Fruit fly (Drosophila melanogaster): ENCODE data around the gene Rnf11.

Gene Rnf11

dm6 chr4:307931-308330 lies 6.8 kb upstream of the Rnf11 start, which contains the start of gene Rad23 (continued):
- TF ChIP-seq Sox102F (GFP tag; optimal IDR thresholded peaks at IDR 0.05) (no peak), Poxn (GFP tag; IDR thresholded peaks at IDR 0.05) (no peak), CG4424 (GFP tag; optimal IDR thresholded peaks at IDR 0.05) (peak; percentile 8), CG3065 (GFP tag; optimal IDR thresholded peaks at IDR 0.05) (no peak), E2f2 (GFP tag; IDR thresholded peaks at IDR 0.05) (no peak), CG11723 (GFP tag; optimal IDR thresholded peaks at IDR 0.05) (peak; percentile 92), ash1 (GFP tag; optimal IDR thresholded peaks at IDR 0.05) (no peak), slbo (GFP tag; IDR thresholded peaks at IDR 0.05) (no peak), bcd (GFP tag; optimal IDR thresholded peaks at IDR 0.05) (no peak), zen (tag; optimal IDR thresholded peaks at IDR 0.05) (peak; percentile 59), CkIIα-i1 (GFP tag; IDR thresholded peaks at IDR 0.05) (no peak), Bteb2 (GFP tag; optimal IDR thresholded peaks at IDR 0.05) (no peak), HmgD (GFP tag; optimal IDR thresholded peaks at IDR 0.05) (no peak), Dip2 (GFP tag; IDR thresholded peaks at IDR 0.05) (no peak), CG4617 (GFP tag; optimal IDR thresholded peaks at IDR 0.05; ENCODE audit: borderline replicate concordance) (peak; percentile 66), cg (GFP tag; optimal IDR thresholded peaks at IDR 0.05) (peak; percentile 71), CG7987 (GFP tag; optimal IDR thresholded peaks at IDR 0.05) (no peak), H15 (GFP tag; IDR thresholded peaks at IDR 0.05) (no peak), Ssrp (tag; optimal IDR thresholded peaks at IDR 0.05) (no peak), sug (tag; optimal IDR thresholded peaks at IDR 0.05) (peak; percentile 19), ATbp (GFP tag; optimal IDR thresholded peaks at IDR 0.05) (no peak), HLH4C (GFP tag; IDR thresholded peaks at IDR 0.05; ENCODE audit: partially characterized antibody) (no peak), CG2678 (tag; optimal IDR thresholded peaks at IDR 0.05) (no peak), CG17912 (GFP tag; optimal IDR thresholded peaks at IDR 0.05) (no peak), CG6791 (GFP tag; IDR thresholded peaks at IDR 0.05; ENCODE audit: partially characterized antibody) (no peak), CG11093 (GFP tag; IDR thresholded peaks at IDR 0.05) (no peak), unpg (GFP tag; optimal IDR thresholded peaks at IDR 0.05) (no peak), Fer1 (GFP tag; optimal IDR thresholded peaks at IDR 0.05) (peak; percentile 50), Adf1 (GFP tag; IDR thresholded peaks at IDR 0.05) (no peak), CG5180 (GFP tag; optimal IDR thresholded peaks at IDR 0.05) (no peak), CG11085 (GFP tag; IDR thresholded peaks at IDR 0.05) (no peak), CG8478 (optimal IDR thresholded peaks at IDR 0.05) (no peak), ro (GFP tag; IDR thresholded peaks at IDR 0.05) (no peak), ham (GFP tag; IDR thresholded peaks at IDR 0.05) (no peak), slp2 (GFP tag; optimal IDR thresholded peaks at IDR 0.05) (no peak), Jarid2 (GFP tag; optimal IDR thresholded peaks at IDR 0.05) (no peak), btn (GFP tag; optimal IDR thresholded peaks at IDR 0.05) (no peak), jigr1 (GFP tag; IDR thresholded peaks at IDR 0.05) (no peak), CG2129 (GFP tag; IDR thresholded peaks at IDR 0.05; ENCODE audit: partially characterized antibody) (no peak), mam (GFP tag; optimal IDR thresholded peaks at IDR 0.05) (no peak), Sry-δ (GFP tag; optimal IDR thresholded peaks at IDR 0.05) (peak; percentile 54), ci (GFP tag; IDR thresholded peaks at IDR 0.05) (no peak), CG2712 (tag; optimal IDR thresholded peaks at IDR 0.05) (peak; percentile 58), nerfin-1 (tag; optimal IDR thresholded peaks at IDR 0.05) (no peak), tna (GFP tag; IDR thresholded peaks at IDR 0.05; ENCODE audit: partially characterized antibody) (no peak), jumu (GFP tag; optimal IDR thresholded peaks at IDR 0.05) (no peak), Neu2 (GFP tag; optimal IDR thresholded peaks at IDR 0.05; ENCODE audit: borderline replicate concordance) (no peak), CG2116 (GFP tag; optimal IDR thresholded peaks at IDR 0.05) (peak; percentile 19), CG18599 (GFP tag; optimal IDR thresholded peaks at IDR 0.05) (no peak), CG1647 (GFP tag; optimal IDR thresholded peaks at IDR 0.05) (no peak), CG30020 (tag; optimal IDR thresholded peaks at IDR 0.05) (peak; percentile 99), CG12071 (GFP tag; optimal IDR thresholded peaks at IDR 0.05) (no peak)
